Worm (Caenorhabditis elegans) whole organism, L4/young adult: ENCODE results near the gene ddr-2.

Experiments
- W03F9.2 ChIP-seq: fragments of 150-350 bp; optimal IDR thresholded peaks from 2 replicates; lab custom pipeline; 2014; ENCODE audit warnings: missing biosample characterization, missing genetic modification characterization
- dao-5 ChIP-seq: sonication (generic microtip); optimal IDR thresholded peaks from 2 replicates; lab custom pipeline; 2016; ENCODE audit warnings: missing genotype, missing genetic modification characterization, moderate library complexity, missing compliant biosample characterization
- him-1 ChIP-seq: sonication (generic microtip); optimal IDR thresholded peaks from 2 replicates; lab custom pipeline; 2016; ENCODE audit warnings: missing genotype, missing genetic modification reagents, missing genetic modification characterization, missing compliant biosample characterization

The ddr-2 gene

ce11 chrX:3315014-3315413 is at the start of gene ddr-2:
TSS of gene ddr-2 (plus strand) at chrX:3315314.
- TF ChIP-seq W03F9.2, result no peak
- TF ChIP-seq dao-5 (tag; lab: Kevin White, UChicago), result no peak
- TF ChIP-seq him-1 (tag; lab: Kevin White, UChicago), result no peak

- TF ChIP-seq W03F9.2 (no peak), him-1 (tag; lab: Kevin White, UChicago) (no peak), dao-5 (tag; lab: Kevin White, UChicago) (no peak)
These were observed 44.3 kb upstream of the ddr-2 start, which contains the start of gene sul-1 for ce11 chrX:3270806-3271205. TSS of gene sul-1 (minus strand) at chrX:3270906.

- TF ChIP-seq him-1 (tag; lab: Kevin White, UChicago), result no peak
- no peak for TF ChIP-seq dao-5 (tag; lab: Kevin White, UChicago)
- no peak for TF ChIP-seq W03F9.2
These were observed 43.4 kb upstream of the ddr-2 start, which contains the start of gene K09C4.9 for ce11 chrX:3271673-3272072. TSS of gene K09C4.9 (minus strand) at chrX:3271773.

- TF ChIP-seq him-1 (tag; lab: Kevin White, UChicago) (no peak), dao-5 (tag; lab: Kevin White, UChicago) (no peak), W03F9.2 (no peak)
These were observed 42.5 kb upstream of the ddr-2 start, which contains the start of gene K09C4.7 for ce11 chrX:3272580-3272979. TSS of gene K09C4.7 (plus strand) at chrX:3272880.

ce11 chrX:3280130-3280529 is 35.0 kb upstream of the ddr-2 start, which contains the start of gene K09C4.10:
TSS of gene K09C4.10 (minus strand) at chrX:3280230.
- TF ChIP-seq dao-5 (tag; lab: Kevin White, UChicago) (no peak), W03F9.2 (no peak), him-1 (tag; lab: Kevin White, UChicago) (no peak)

- no peak for TF ChIP-seq him-1 (tag; lab: Kevin White, UChicago)
- TF ChIP-seq W03F9.2, result no peak
- no peak for TF ChIP-seq dao-5 (tag; lab: Kevin White, UChicago)
These were observed 32.8 kb upstream of the ddr-2 start, which contains the start of gene K09C4.5 for ce11 chrX:3282306-3282705. TSS of gene K09C4.5 (plus strand) at chrX:3282631.

- TF ChIP-seq W03F9.2 (no peak), him-1 (tag; lab: Kevin White, UChicago) (no peak), dao-5 (tag; lab: Kevin White, UChicago) (no peak)
These were observed 31.9 kb upstream of the ddr-2 start for ce11 chrX:3283189-3283588.

ce11 chrX:3284967-3285366 is 30.1 kb upstream of the ddr-2 start:
- no peak for TF ChIP-seq W03F9.2
- TF ChIP-seq dao-5 (tag; lab: Kevin White, UChicago), result no peak
- TF ChIP-seq him-1 (tag; lab: Kevin White, UChicago), result no peak

- no peak for TF ChIP-seq him-1 (tag; lab: Kevin White, UChicago)
- no peak for TF ChIP-seq W03F9.2
- no peak for TF ChIP-seq dao-5 (tag; lab: Kevin White, UChicago)
These were observed 29.7 kb upstream of the ddr-2 start for ce11 chrX:3285448-3285847.

- no peak for TF ChIP-seq W03F9.2
- no peak for TF ChIP-seq dao-5 (tag; lab: Kevin White, UChicago)
- TF ChIP-seq him-1 (tag; lab: Kevin White, UChicago), result no peak
These were observed 25.9 kb upstream of the ddr-2 start, which contains the start of gene K09C4.4 for ce11 chrX:3289183-3289582. TSS of gene K09C4.4 (plus strand) at chrX:3289483.

ce11 chrX:3290147-3290546 is 25.0 kb upstream of the ddr-2 start:
- TF ChIP-seq W03F9.2 (no peak), dao-5 (tag; lab: Kevin White, UChicago) (no peak), him-1 (tag; lab: Kevin White, UChicago) (no peak)

ce11 chrX:3291948-3292347 is 23.2 kb upstream of the ddr-2 start:
- no peak for TF ChIP-seq W03F9.2
- no peak for TF ChIP-seq dao-5 (tag; lab: Kevin White, UChicago)
- no peak for TF ChIP-seq him-1 (tag; lab: Kevin White, UChicago)

ce11 chrX:3296182-3296581 is 18.9 kb upstream of the ddr-2 start, which contains the start of gene K09C4.2:
TSS of gene K09C4.2 (plus strand) at chrX:3296482.
- TF ChIP-seq dao-5 (tag; lab: Kevin White, UChicago) (no peak), him-1 (tag; lab: Kevin White, UChicago) (no peak), W03F9.2 (no peak)

- TF ChIP-seq W03F9.2 (no peak), dao-5 (tag; lab: Kevin White, UChicago) (no peak), him-1 (tag; lab: Kevin White, UChicago) (no peak)
These were observed 17.3 kb upstream of the ddr-2 start for ce11 chrX:3297812-3298211.

ce11 chrX:3298582-3298981 is 16.5 kb upstream of the ddr-2 start, which contains the start of gene K09C4.1:
TSS of gene K09C4.1 (plus strand) at chrX:3298882.
- TF ChIP-seq him-1 (tag; lab: Kevin White, UChicago) (no peak), W03F9.2 (no peak), dao-5 (tag; lab: Kevin White, UChicago) (no peak)
